Worm (Caenorhabditis elegans) whole organism, L2 larva: ENCODE results near the gene zyg-1.

Source experiments
- Y55F3AM.14 ChIP-seq: fragments of 200-800 bp; sonication (Bioruptor generic); optimal IDR thresholded peaks from 2 replicates; lab custom pipeline; 2018; ENCODE audit warnings: mild to moderate bottlenecking, missing genetic modification characterization, missing compliant biosample characterization
- alr-1 ChIP-seq: fragments of 150-350 bp; optimal IDR thresholded peaks from 2 replicates; lab custom pipeline; 2014; ENCODE audit warnings: missing biosample characterization, missing genetic modification characterization
- ama-1 ChIP-seq: fragments of 150-350 bp; optimal IDR thresholded peaks from 2 replicates; lab custom pipeline; 2018; ENCODE audit warnings: inconsistent platforms
- blmp-1 ChIP-seq: sonication (generic microtip); optimal IDR thresholded peaks from 2 replicates; lab custom pipeline; 2017; ENCODE audit warnings: missing genetic modification characterization, mild to moderate bottlenecking, missing compliant biosample characterization, antibody characterized with exemption, moderate library complexity; ENCODE audit not compliant: insufficient read depth
- ceh-82 ChIP-seq: fragments of 150-350 bp; optimal IDR thresholded peaks from 2 replicates; lab custom pipeline; 2014; ENCODE audit warnings: missing biosample characterization, missing genetic modification characterization
- lin-11 ChIP-seq: fragments of 150-350 bp; sonication (generic microtip); optimal IDR thresholded peaks from 2 replicates; lab custom pipeline; 2014; ENCODE audit warnings: missing biosample characterization, missing genetic modification characterization, inconsistent platforms, mixed read lengths
- lin-13 ChIP-seq: fragments of 150-350 bp; optimal IDR thresholded peaks from 2 replicates; lab custom pipeline; 2014; ENCODE audit warnings: missing biosample characterization, missing genetic modification reagents, missing genetic modification characterization
- lin-39 ChIP-seq: fragments of 150-350 bp; optimal IDR thresholded peaks from 2 replicates; lab custom pipeline; 2014; ENCODE audit warnings: missing biosample characterization, missing genetic modification reagents, missing genetic modification characterization
- lsy-2 ChIP-seq, 2 experiments: fragments of 150-350 bp in 1 of 2; sonication (generic microtip) in 1 of 2; optimal IDR thresholded peaks; 2 replicates each; lab custom pipeline; 2014 to 2017; ENCODE audit warnings: missing biosample characterization in 2 of 2, missing genetic modification characterization in 2 of 2
- mbf-1 ChIP-seq: sonication (generic microtip); optimal IDR thresholded peaks from 2 replicates; lab custom pipeline; 2017; ENCODE audit warnings: missing biosample characterization, missing genetic modification characterization
- mdl-1 ChIP-seq, 2 experiments: fragments of 150-350 bp in 1 of 2; sonication (generic microtip) in 1 of 2; optimal IDR thresholded peaks; 2 replicates each; lab custom pipeline; 2017; ENCODE audit warnings: missing biosample characterization in 2 of 2, missing genetic modification characterization in 2 of 2
- nhr-237 ChIP-seq: fragments of 150-350 bp; optimal IDR thresholded peaks from 2 replicates; lab custom pipeline; 2014; ENCODE audit warnings: missing biosample characterization, missing genetic modification characterization
- nhr-25 ChIP-seq: fragments of 150-350 bp; sonication (generic microtip); optimal IDR thresholded peaks from 3 replicates; lab custom pipeline; 2014; ENCODE audit warnings: missing biosample characterization, missing genetic modification characterization
- nhr-77 ChIP-seq: fragments of 150-350 bp; optimal IDR thresholded peaks from 2 replicates; lab custom pipeline; 2014; ENCODE audit warnings: missing biosample characterization, missing genetic modification characterization
- sem-4 ChIP-seq: fragments of 150-350 bp; optimal IDR thresholded peaks from 2 replicates; lab custom pipeline; 2014; ENCODE audit warnings: missing biosample characterization, missing genetic modification reagents, missing genetic modification characterization
- skn-1 ChIP-seq: sonication (generic microtip); optimal IDR thresholded peaks from 2 replicates; lab custom pipeline; 2017; ENCODE audit warnings: missing biosample characterization, missing genetic modification characterization
- zag-1 ChIP-seq: fragments of 150-350 bp; optimal IDR thresholded peaks from 2 replicates; lab custom pipeline; 2014; ENCODE audit warnings: missing biosample characterization, missing genetic modification characterization
- ztf-11 ChIP-seq: sonication (generic microtip); optimal IDR thresholded peaks from 2 replicates; lab custom pipeline; 2017; ENCODE audit warnings: missing biosample characterization, missing genetic modification characterization
- ztf-4 ChIP-seq: fragments of 150-350 bp; optimal IDR thresholded peaks from 2 replicates; lab custom pipeline; 2014; ENCODE audit warnings: missing biosample characterization, missing genetic modification characterization

The zyg-1 gene

DNA sequence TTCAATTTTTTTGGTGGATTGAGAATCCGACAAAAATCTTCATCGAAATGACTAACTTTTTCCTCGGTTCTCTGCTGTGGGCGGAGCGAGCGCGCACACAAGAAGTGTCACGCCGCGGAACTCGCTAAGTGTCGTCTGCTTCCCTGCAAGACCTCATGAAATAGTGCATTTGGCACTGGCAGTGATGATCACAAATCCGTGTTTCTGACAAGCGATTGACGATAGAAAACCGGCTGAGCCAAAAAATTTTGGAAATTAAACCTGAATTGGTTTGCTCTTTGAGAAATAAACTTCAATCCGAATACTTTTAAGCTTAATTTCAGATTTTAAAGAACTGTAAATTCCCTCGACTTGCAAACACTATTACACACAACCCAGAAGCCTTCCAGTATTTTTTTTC lies 51.9 kb downstream of the zyg-1 start (continued):
- TF ChIP-seq zag-1 (no peak), skn-1 (tag; lab: Kevin White, UChicago) (no peak), lsy-2 (tag; optimal IDR thresholded peaks at IDR 0.05; lab: Kevin White, UChicago) (peak; percentile 57 to 72), mdl-1 (tag; optimal IDR thresholded peaks at IDR 0.05; lab: Kevin White, UChicago) (peak; percentile 66 to 77), ztf-4 (tag; lab: Kevin White, UChicago) (no peak), nhr-77 (tag; lab: Kevin White, UChicago) (no peak), lin-11 (tag; lab: Kevin White, UChicago) (no peak), alr-1 (tag; lab: Kevin White, UChicago) (no peak), lin-13 (GFP tag; lab: Kevin White, UChicago) (peak; percentile 42), ztf-11 (tag; lab: Kevin White, UChicago) (no peak), ama-1 (lab: Kevin White, UChicago) (peak; percentile 91), sem-4 (tag; lab: Kevin White, UChicago) (no peak), nhr-237 (tag; lab: Kevin White, UChicago) (no peak), Y55F3AM.14 (GFP tag; lab: Kevin White, UChicago) (no peak), lin-39 (no peak), mbf-1 (no peak), ceh-82 (no peak)

ce11 chrII:5702611-5703192 lies 53.2 kb downstream of the zyg-1 start:
- TF ChIP-seq nhr-25 (tag; lab: Kevin White, UChicago) (peak; percentile 39), blmp-1 (tag; lab: Kevin White, UChicago) (no peak)
